Fruit fly (Drosophila melanogaster) whole organism, wandering third instar larva: Measurements from ENCODE around the gene CG10562.

Source experiments
- Abd-B ChIP-seq: fragments of >200 bp; optimal IDR thresholded peaks from 2 replicates; lab custom pipeline; 2017; ENCODE audit warnings: missing biosample characterization, missing genetic modification characterization
- CG32264 ChIP-seq: fragments of 200-800 bp; sonication (Bioruptor generic); optimal IDR thresholded peaks from 2 replicates; lab custom pipeline; 2016; ENCODE audit warnings: missing biosample characterization, missing genetic modification characterization
- CG9705 ChIP-seq: fragments of 200-800 bp; sonication (Bioruptor generic); optimal IDR thresholded peaks from 2 replicates; lab custom pipeline; 2018; ENCODE audit warnings: missing biosample characterization, mild to moderate bottlenecking, missing genetic modification characterization
- CrebA ChIP-seq: fragments of 200-800 bp; sonication (Bioruptor generic); optimal IDR thresholded peaks from 2 replicates; lab custom pipeline; 2016; ENCODE audit warnings: missing biosample characterization, mild to moderate bottlenecking, missing genetic modification characterization, borderline replicate concordance
- Dfd ChIP-seq: fragments of >200 bp; optimal IDR thresholded peaks from 2 replicates; lab custom pipeline; 2017; ENCODE audit warnings: missing biosample characterization, missing genetic modification characterization
- Dif ChIP-seq: fragments of 200-275, 200-300 bp; sonication (Bioruptor generic); optimal IDR thresholded peaks from 2 replicates; lab custom pipeline; 2018; ENCODE audit warnings: missing biosample characterization, missing genetic modification characterization; ENCODE audit not compliant: partially characterized antibody
- Hnf4 ChIP-seq: fragments of 200-800 bp; sonication (Bioruptor generic); optimal IDR thresholded peaks from 2 replicates; lab custom pipeline; 2016; ENCODE audit warnings: missing biosample characterization, mild to moderate bottlenecking, missing genetic modification characterization
- Hr78 ChIP-seq: fragments of >200 bp; optimal IDR thresholded peaks from 2 replicates; lab custom pipeline; 2017; ENCODE audit warnings: missing biosample characterization, missing genetic modification characterization
- Hr83 ChIP-seq: fragments of 200-300 bp; sonication (Bioruptor generic); optimal IDR thresholded peaks from 2 replicates; lab custom pipeline; 2016; ENCODE audit warnings: missing biosample characterization, mild to moderate bottlenecking, missing genetic modification characterization, moderate library complexity; ENCODE audit not compliant: poor library complexity, severe bottlenecking
- Jra ChIP-seq: sonication (Bioruptor generic); optimal IDR thresholded peaks from 2 replicates; lab custom pipeline; 2016; ENCODE audit warnings: missing biosample characterization, missing genetic modification characterization
- Myc ChIP-seq: fragments of >200 bp; optimal IDR thresholded peaks from 2 replicates; lab custom pipeline; 2017
- N ChIP-seq: fragments of >200 bp; optimal IDR thresholded peaks from 2 replicates; lab custom pipeline; 2018; ENCODE audit warnings: missing biosample characterization, missing external identifiers, missing genetic modification characterization
- OdsH ChIP-seq: fragments of 200-800 bp; sonication (Bioruptor generic); optimal IDR thresholded peaks from 2 replicates; lab custom pipeline; 2016; ENCODE audit warnings: missing biosample characterization, mild to moderate bottlenecking, missing genetic modification characterization
- Rel ChIP-seq, 2 experiments: fragments of 200-800 bp; sonication (Bioruptor generic) in 1 of 2; optimal IDR thresholded peaks; 2 replicates in 1 of 2; 3 replicates in 1 of 2; lab custom pipeline; 2016 to 2019; ENCODE audit warnings: mild to moderate bottlenecking in 2 of 2, missing biosample characterization in 2 of 2, missing genetic modification characterization in 2 of 2, moderate library complexity in 1 of 2
- Sp1 ChIP-seq: fragments of 200-800 bp; sonication (Bioruptor generic); optimal IDR thresholded peaks from 3 replicates; lab custom pipeline; 2019; ENCODE audit warnings: missing biosample characterization, mild to moderate bottlenecking, missing genetic modification characterization, moderate library complexity
- Vsx2 ChIP-seq: fragments of 200-300, 225-300 bp; sonication (Bioruptor generic); optimal IDR thresholded peaks from 2 replicates; lab custom pipeline; 2018; ENCODE audit warnings: missing biosample characterization, missing genetic modification characterization; ENCODE audit not compliant: partially characterized antibody
- br ChIP-seq: fragments of 200-800 bp; sonication (Bioruptor generic); optimal IDR thresholded peaks from 2 replicates; lab custom pipeline; 2016; ENCODE audit warnings: missing biosample characterization, missing genetic modification characterization
- brk ChIP-seq: fragments of 200-800 bp; sonication (Bioruptor generic); optimal IDR thresholded peaks from 2 replicates; lab custom pipeline; 2016; ENCODE audit warnings: missing biosample characterization, mild to moderate bottlenecking, missing genetic modification characterization
- dmrt93B ChIP-seq: fragments of 200-800 bp; sonication (Bioruptor generic); optimal IDR thresholded peaks from 2 replicates; lab custom pipeline; 2018; ENCODE audit warnings: missing biosample characterization, mild to moderate bottlenecking, missing genetic modification characterization
- ey ChIP-seq: fragments of 200-800 bp; sonication (Bioruptor generic); optimal IDR thresholded peaks from 2 replicates; lab custom pipeline; 2016; ENCODE audit warnings: missing biosample characterization, missing genetic modification characterization
- foxo ChIP-seq, 2 experiments: fragments of 200-800 bp; sonication (Bioruptor generic); optimal IDR thresholded peaks; 2 replicates in 1 of 2; 3 replicates in 1 of 2; lab custom pipeline; 2016 to 2017; ENCODE audit warnings: missing biosample characterization in 2 of 2, missing genetic modification characterization in 2 of 2
- h ChIP-seq: fragments of 200-800 bp; sonication (Bioruptor generic); optimal IDR thresholded peaks from 3 replicates; lab custom pipeline; 2016; ENCODE audit warnings: missing biosample characterization, mild to moderate bottlenecking, missing genetic modification characterization
- jim ChIP-seq: fragments of 175-275, 200-325 bp; sonication (Bioruptor generic); optimal IDR thresholded peaks from 2 replicates; lab custom pipeline; 2016; ENCODE audit warnings: missing biosample characterization, mild to moderate bottlenecking, missing genetic modification characterization
- lola ChIP-seq: fragments of >200 bp; optimal IDR thresholded peaks from 2 replicates; lab custom pipeline; 2017; ENCODE audit warnings: missing biosample characterization, missing genetic modification characterization
- pan ChIP-seq: fragments of >200 bp; optimal IDR thresholded peaks from 2 replicates; lab custom pipeline; 2017
- psq ChIP-seq: fragments of 200-800 bp; sonication (Bioruptor generic); optimal IDR thresholded peaks from 3 replicates; lab custom pipeline; 2017; ENCODE audit warnings: missing biosample characterization, mild to moderate bottlenecking, missing genetic modification characterization, moderate library complexity
- rgr ChIP-seq: fragments of 200-800 bp; sonication (Bioruptor generic); optimal IDR thresholded peaks from 3 replicates; lab custom pipeline; 2016; ENCODE audit warnings: missing biosample characterization, mild to moderate bottlenecking, missing genetic modification characterization
- sage ChIP-seq: fragments of 200-800 bp; sonication (Bioruptor generic); optimal IDR thresholded peaks from 2 replicates; lab custom pipeline; 2016; ENCODE audit warnings: missing biosample characterization, mild to moderate bottlenecking, missing genetic modification characterization
- usp ChIP-seq: fragments of >200 bp; optimal IDR thresholded peaks from 2 replicates; lab custom pipeline; 2017; ENCODE audit warnings: missing biosample characterization, missing genetic modification characterization

Gene CG10562

dm6 chr3R:25329079-25329478 lies 6.5 kb upstream of the CG10562 start, which contains the start of gene CHKov1 (continued):
- TF ChIP-seq Abd-B (GFP tag; lab: Kevin White, UChicago) (no peak), sage (GFP tag; lab: Kevin White, UChicago) (no peak), h (GFP tag; lab: Kevin White, UChicago) (no peak), Dfd (GFP tag; lab: Kevin White, UChicago) (no peak)

dm6 chr3R:25321681-25322080 lies 876 bp downstream of the CG10562 start:
- TF ChIP-seq Hr78 (no peak), foxo (GFP tag; optimal IDR thresholded peaks at IDR 0.05; lab: Kevin White, UChicago) (no peak), Myc (lab: Kevin White, UChicago) (no peak), Dif (GFP tag; lab: Kevin White, UChicago) (no peak), usp (GFP tag; lab: Kevin White, UChicago) (no peak), Rel (GFP tag; optimal IDR thresholded peaks at IDR 0.05; lab: Kevin White, UChicago) (no peak), Rel (tag; optimal IDR thresholded peaks at IDR 0.05; lab: Kevin White, UChicago) (no peak), rgr (no peak), sage (GFP tag; lab: Kevin White, UChicago) (no peak)

dm6 chr3R:25320898-25321297 lies 1.7 kb downstream of the CG10562 start:
- TF ChIP-seq Rel (GFP tag; optimal IDR thresholded peaks at IDR 0.05; lab: Kevin White, UChicago), result no peak
- TF ChIP-seq Rel (tag; optimal IDR thresholded peaks at IDR 0.05; lab: Kevin White, UChicago), result peak; percentile 83
- TF ChIP-seq Jra (GFP tag; lab: Kevin White, UChicago), result no peak

- no peak for TF ChIP-seq rgr
- TF ChIP-seq Hnf4, result no peak
- TF ChIP-seq CrebA (GFP tag; lab: Kevin White, UChicago), result no peak
- no peak for TF ChIP-seq psq (GFP tag; lab: Kevin White, UChicago)
- TF ChIP-seq dmrt93B (GFP tag; lab: Kevin White, UChicago), result no peak
- no peak for TF ChIP-seq usp (GFP tag; lab: Kevin White, UChicago)
- no peak for TF ChIP-seq CG32264 (GFP tag; lab: Kevin White, UChicago)
- TF ChIP-seq Hr83 (GFP tag; lab: Kevin White, UChicago), result no peak
- no peak for TF ChIP-seq sage (GFP tag; lab: Kevin White, UChicago)
- TF ChIP-seq Vsx2 (GFP tag; lab: Kevin White, UChicago), result no peak
- no peak for TF ChIP-seq Sp1 (GFP tag; lab: Kevin White, UChicago)
- TF ChIP-seq h (GFP tag; lab: Kevin White, UChicago), result no peak
- TF ChIP-seq brk (GFP tag; lab: Kevin White, UChicago), result no peak
- no peak for TF ChIP-seq pan
- TF ChIP-seq ey, result no peak
- TF ChIP-seq lola (GFP tag; lab: Kevin White, UChicago), result no peak
- TF ChIP-seq OdsH (GFP tag; lab: Kevin White, UChicago), result no peak
- TF ChIP-seq br, result no peak
Measured at dm6 chr3R:25320051-25320705, 2.4 kb downstream of the CG10562 start, which contains the start of gene CG10560. CG10560 (minus strand) TSS chr3R:25320101.

- TF ChIP-seq psq (GFP tag; lab: Kevin White, UChicago) (no peak), h (GFP tag; lab: Kevin White, UChicago) (no peak), N (GFP tag; lab: Kevin White, UChicago) (no peak), Hr78 (no peak), usp (GFP tag; lab: Kevin White, UChicago) (no peak), pan (no peak)
- TF ChIP-seq, all 38 proteins: peak for 0
Measured at dm6 chr3R:25318011-25318410, 4.5 kb downstream of the CG10562 start, which contains the start of gene CG10553. CG10553 (minus strand) TSS chr3R:25318111.

dm6 chr3R:25316016-25316415 lies 6.5 kb downstream of the CG10562 start, which contains the start of gene CG10559:
CG10559 (minus strand) TSS chr3R:25316116.
- TF ChIP-seq Dif (GFP tag; lab: Kevin White, UChicago), result peak; percentile 49
- TF ChIP-seq CG9705, result no peak
- no peak for TF ChIP-seq jim
